Fruit fly (Drosophila melanogaster) whole organism, pupa: Measurements from ENCODE around the gene hec.

Experiments used
- CG10348 ChIP-seq: fragments of 200-800 bp; sonication (Bioruptor generic); IDR thresholded peaks from 2 replicates; pipeline ENCODE4 v1.3.6; 2022; ENCODE audit warnings: missing biosample characterization, missing genetic modification characterization
- CG12605 ChIP-seq: fragments of 200-800 bp; sonication (Bioruptor generic); IDR thresholded peaks from 2 replicates; pipeline ENCODE4 v1.3.6; 2022; ENCODE audit warnings: missing biosample characterization, missing genetic modification characterization
- CG13204 ChIP-seq: fragments of 200-800 bp; sonication (Bioruptor generic); optimal IDR thresholded peaks from 2 replicates; lab custom pipeline; 2018; ENCODE audit warnings: missing biosample characterization, mild to moderate bottlenecking, missing genetic modification characterization, moderate library complexity
- CG14655 ChIP-seq: fragments of 200-800 bp; sonication (Bioruptor generic); optimal IDR thresholded peaks from 3 replicates; lab custom pipeline; 2017; ENCODE audit warnings: mild to moderate bottlenecking, missing biosample characterization, missing genetic modification reagents, missing genetic modification characterization
- CG15710 ChIP-seq: fragments of 200-800 bp; sonication (Bioruptor generic); optimal IDR thresholded peaks from 2 replicates; lab custom pipeline; 2018; ENCODE audit warnings: missing biosample characterization, mild to moderate bottlenecking, missing genetic modification characterization, moderate library complexity
- CG17806 ChIP-seq: fragments of 200-800 bp; sonication (Bioruptor generic); optimal IDR thresholded peaks from 2 replicates; lab custom pipeline; 2018; ENCODE audit warnings: missing biosample characterization, mild to moderate bottlenecking, missing genetic modification characterization, moderate library complexity
- CG32121 ChIP-seq: fragments of 200-800 bp; sonication (Bioruptor generic); IDR thresholded peaks from 2 replicates; pipeline ENCODE4 v1.3.6; 2022; ENCODE audit warnings: missing biosample characterization, missing genetic modification characterization
- CG34367 ChIP-seq: fragments of 200-800 bp; sonication (Bioruptor generic); optimal IDR thresholded peaks from 2 replicates; lab custom pipeline; 2018; ENCODE audit warnings: missing biosample characterization, mild to moderate bottlenecking, missing genetic modification characterization
- CG4496 ChIP-seq: fragments of 200-800 bp; sonication (Bioruptor generic); IDR thresholded peaks from 3 replicates; pipeline ENCODE4 v1.3.6; 2022; ENCODE audit warnings: missing biosample characterization, missing genetic modification characterization
- CG8159 ChIP-seq: fragments of 200-800 bp; sonication (Bioruptor generic); optimal IDR thresholded peaks from 3 replicates; lab custom pipeline; 2018; ENCODE audit warnings: missing biosample characterization, mild to moderate bottlenecking, missing genetic modification characterization, moderate library complexity
- CG8301 ChIP-seq: fragments of 200-800 bp; sonication (Bioruptor generic); optimal IDR thresholded peaks from 2 replicates; lab custom pipeline; 2018; ENCODE audit warnings: missing biosample characterization, mild to moderate bottlenecking, missing genetic modification characterization
- CG9948 ChIP-seq: fragments of 200-800 bp; sonication (Bioruptor generic); optimal IDR thresholded peaks from 2 replicates; lab custom pipeline; 2018; ENCODE audit warnings: missing biosample characterization, mild to moderate bottlenecking, missing genetic modification characterization, moderate library complexity
- D1 ChIP-seq: fragments of 200-800 bp; sonication (Bioruptor generic); optimal IDR thresholded peaks from 2 replicates; lab custom pipeline; 2018; ENCODE audit warnings: missing biosample characterization, mild to moderate bottlenecking, missing genetic modification characterization, moderate library complexity
- EcR ChIP-seq: fragments of 200-800 bp; sonication (Bioruptor generic); optimal IDR thresholded peaks from 3 replicates; lab custom pipeline; 2019; ENCODE audit warnings: missing biosample characterization, missing genetic modification characterization, mild to moderate bottlenecking, moderate library complexity, missing genetic modification reagents
- Ets98B ChIP-seq: fragments of 200-800 bp; sonication (Bioruptor generic); IDR thresholded peaks from 2 replicates; pipeline ENCODE4 v1.3.6; 2022; ENCODE audit warnings: missing biosample characterization, missing genetic modification characterization
- Pif1A ChIP-seq: fragments of 200-800 bp; sonication (Bioruptor generic); optimal IDR thresholded peaks from 3 replicates; lab custom pipeline; 2016; ENCODE audit warnings: missing biosample characterization, missing genetic modification characterization
- Pif1B ChIP-seq: fragments of 200-800 bp; sonication (Bioruptor generic); optimal IDR thresholded peaks from 3 replicates; lab custom pipeline; 2016; ENCODE audit warnings: missing biosample characterization, missing genetic modification characterization
- Snoo ChIP-seq: fragments of 200-800 bp; sonication (Bioruptor generic); optimal IDR thresholded peaks from 3 replicates; lab custom pipeline; 2017; ENCODE audit warnings: missing biosample characterization, mild to moderate bottlenecking, missing genetic modification characterization, inconsistent platforms
- fd96Ca ChIP-seq: fragments of 200-800 bp; sonication (Bioruptor generic); IDR thresholded peaks from 3 replicates; pipeline ENCODE4 v1.3.6; 2022; ENCODE audit warnings: missing biosample characterization, missing genetic modification characterization
- gl ChIP-seq: fragments of 200-800 bp; sonication (Bioruptor generic); optimal IDR thresholded peaks from 2 replicates; lab custom pipeline; 2018; ENCODE audit warnings: missing biosample characterization, mild to moderate bottlenecking, missing genetic modification characterization
- rn ChIP-seq: fragments of 200-800 bp; sonication (Bioruptor generic); IDR thresholded peaks from 2 replicates; pipeline ENCODE4 v1.3.6; 2022; ENCODE audit warnings: missing biosample characterization, missing genetic modification characterization

hec gene

DNA sequence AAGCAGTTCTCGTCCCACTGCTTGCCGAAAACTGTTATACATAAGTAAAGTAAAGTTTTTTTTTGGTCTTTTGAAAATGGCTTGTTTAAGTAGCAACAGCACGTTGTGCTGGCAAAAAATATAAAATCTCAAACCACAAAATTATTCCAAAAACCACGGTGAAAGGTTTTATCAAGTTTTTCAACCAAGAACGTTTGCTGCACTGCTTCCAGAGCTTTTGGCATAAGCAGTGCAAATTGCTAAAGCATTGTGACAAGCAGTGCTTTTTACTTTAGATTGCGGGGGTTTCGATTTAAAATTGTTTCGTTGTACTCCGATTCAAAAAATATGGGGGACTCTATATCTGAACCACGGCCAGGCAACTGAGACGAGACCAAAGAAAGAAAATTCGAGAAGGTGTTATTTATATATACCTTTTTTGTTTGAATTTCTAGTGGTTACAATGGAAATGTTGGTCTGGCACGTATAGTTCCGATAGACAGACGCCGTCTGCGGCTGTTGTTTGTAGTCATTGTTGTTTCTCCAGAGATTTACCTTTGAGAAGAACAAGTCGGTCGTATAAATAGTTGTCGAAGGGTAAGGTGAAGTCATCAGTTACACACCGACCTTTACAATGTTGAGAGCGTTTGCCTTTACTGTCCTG is 10.2 kb upstream of the hec start, which contains the start of gene Mur11Da:
Mur11Da (plus strand) TSS at position 593 of the 643 bp plus-strand sequence.
- TF ChIP-seq CG34367 (tag; lab: Kevin White, UChicago) (no peak), gl (no peak), rn (no peak), CG9948 (tag; lab: Kevin White, UChicago) (no peak), Snoo (tag; lab: Kevin White, UChicago) (no peak), CG12605 (no peak)

DNA sequence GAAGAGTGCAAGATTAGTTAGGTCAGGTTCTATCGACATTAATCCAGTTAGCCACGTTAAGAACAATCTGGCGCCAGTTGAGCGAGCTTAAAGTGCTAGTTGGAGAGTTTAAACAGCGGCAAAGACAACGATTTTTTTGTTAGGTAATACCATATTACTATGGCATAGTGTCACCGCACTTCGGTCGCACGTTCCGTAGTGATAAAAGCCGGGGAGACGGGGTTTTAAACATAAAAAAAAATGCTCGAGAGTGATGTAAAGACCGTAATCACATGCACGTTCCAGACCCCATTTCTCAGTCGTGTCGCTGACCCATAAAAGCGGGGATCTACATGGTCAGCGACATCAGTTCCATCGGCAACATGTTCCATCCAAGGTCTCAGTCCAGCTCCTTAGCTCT is 1.7 kb upstream of the hec start, which contains the start of gene CG32642:
CG32642 (plus strand) TSS at position 301 of the 400 bp plus-strand sequence.
- no peak for TF ChIP-seq gl
- no peak for TF ChIP-seq CG8301 (tag; lab: Kevin White, UChicago)
- no peak for TF ChIP-seq CG17806 (tag; lab: Kevin White, UChicago)
- TF ChIP-seq CG32121: no peak
- no peak for TF ChIP-seq EcR (GFP tag; lab: Kevin White, UChicago)
- no peak for TF ChIP-seq CG13204
- no peak for TF ChIP-seq CG15710 (tag; lab: Kevin White, UChicago)
- no peak for TF ChIP-seq rn
- no peak for TF ChIP-seq D1 (tag; lab: Kevin White, UChicago)
- no peak for TF ChIP-seq Snoo (tag; lab: Kevin White, UChicago)
- TF ChIP-seq CG10348 (GFP tag; lab: Robert Waterston, UW): no peak
- no peak for TF ChIP-seq CG12605
- no peak for TF ChIP-seq Pif1A (GFP tag; lab: Kevin White, UChicago)
- TF ChIP-seq CG4496 (GFP tag; lab: Robert Waterston, UW): no peak
- TF ChIP-seq Pif1B (GFP tag; lab: Kevin White, UChicago): no peak
- no peak for TF ChIP-seq CG9948 (tag; lab: Kevin White, UChicago)
- TF ChIP-seq fd96Ca: no peak
- TF ChIP-seq CG14655 (GFP tag; lab: Kevin White, UChicago): no peak
- no peak for TF ChIP-seq CG34367 (tag; lab: Kevin White, UChicago)
- no peak for TF ChIP-seq Ets98B (GFP tag; lab: Robert Waterston, UW)
- TF ChIP-seq, all 21 proteins: peak for 0

dm6 chrX:12947670-12948069 is 9.6 kb downstream of the hec start:
- TF ChIP-seq CG32121 (no peak), EcR (GFP tag; lab: Kevin White, UChicago) (no peak), CG8159 (tag; lab: Kevin White, UChicago) (no peak), CG4496 (GFP tag; lab: Robert Waterston, UW) (no peak), CG10348 (GFP tag; lab: Robert Waterston, UW) (no peak), CG8301 (tag; lab: Kevin White, UChicago) (no peak), Snoo (tag; lab: Kevin White, UChicago) (no peak), CG17806 (tag; lab: Kevin White, UChicago) (no peak), fd96Ca (no peak), rn (no peak), CG14655 (GFP tag; lab: Kevin White, UChicago) (no peak), Ets98B (GFP tag; lab: Robert Waterston, UW) (no peak), CG12605 (no peak)

dm6 chrX:12940396-12940795 is 16.9 kb downstream of the hec start:
- no peak for TF ChIP-seq EcR (GFP tag; lab: Kevin White, UChicago)
- no peak for TF ChIP-seq fd96Ca
- TF ChIP-seq CG13204: no peak
- no peak for TF ChIP-seq CG9948 (tag; lab: Kevin White, UChicago)
- no peak for TF ChIP-seq CG10348 (GFP tag; lab: Robert Waterston, UW)
- no peak for TF ChIP-seq CG32121
- TF ChIP-seq Snoo (tag; lab: Kevin White, UChicago): no peak
- TF ChIP-seq Pif1A (GFP tag; lab: Kevin White, UChicago): no peak
- TF ChIP-seq D1 (tag; lab: Kevin White, UChicago): no peak
- TF ChIP-seq CG17806 (tag; lab: Kevin White, UChicago): no peak
- no peak for TF ChIP-seq CG15710 (tag; lab: Kevin White, UChicago)
- TF ChIP-seq CG14655 (GFP tag; lab: Kevin White, UChicago): no peak
- no peak for TF ChIP-seq Pif1B (GFP tag; lab: Kevin White, UChicago)
- no peak for TF ChIP-seq CG34367 (tag; lab: Kevin White, UChicago)
- TF ChIP-seq CG8159 (tag; lab: Kevin White, UChicago): no peak

DNA sequence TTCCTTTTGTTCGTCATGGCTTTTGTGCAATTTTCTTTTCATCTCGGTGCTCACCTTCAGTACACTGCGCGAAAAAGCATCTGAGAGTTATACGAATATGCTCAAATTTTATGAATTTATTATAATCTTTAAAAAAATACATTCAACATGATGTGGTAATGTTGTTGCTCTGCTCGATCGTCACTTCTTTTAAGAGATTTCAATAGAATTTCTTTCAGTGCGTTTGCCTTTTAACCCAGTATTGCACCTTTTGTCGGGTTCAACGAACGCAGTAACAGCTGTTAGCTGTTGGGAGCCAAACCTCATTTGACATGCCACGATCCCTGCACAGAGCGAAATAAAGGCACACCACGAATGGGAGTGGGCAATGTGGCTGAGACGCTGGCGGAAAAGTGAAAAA is 17.3 kb downstream of the hec start:
- TF ChIP-seq CG15710 (tag; lab: Kevin White, UChicago) (peak; percentile 42), Pif1B (GFP tag; lab: Kevin White, UChicago) (no peak), CG32121 (no peak), CG34367 (tag; lab: Kevin White, UChicago) (no peak), EcR (GFP tag; lab: Kevin White, UChicago) (peak; percentile 46), Pif1A (GFP tag; lab: Kevin White, UChicago) (no peak), CG13204 (no peak), CG9948 (tag; lab: Kevin White, UChicago) (no peak), Ets98B (GFP tag; lab: Robert Waterston, UW) (no peak), CG10348 (GFP tag; lab: Robert Waterston, UW) (no peak), fd96Ca (no peak), CG12605 (no peak), CG4496 (GFP tag; lab: Robert Waterston, UW) (no peak), CG8159 (tag; lab: Kevin White, UChicago) (peak; percentile 49), D1 (tag; lab: Kevin White, UChicago) (no peak), CG17806 (tag; lab: Kevin White, UChicago) (no peak), CG8301 (tag; lab: Kevin White, UChicago) (no peak), rn (no peak), gl (no peak), Snoo (tag; lab: Kevin White, UChicago) (peak; percentile 18), CG14655 (GFP tag; lab: Kevin White, UChicago) (peak; percentile 23)
- TF ChIP-seq, all 21 proteins: peak for 5
